Worm (Caenorhabditis elegans) whole organism, early embryonic: ENCODE results near the gene clec-182.

Experiments
- ama-1 ChIP-seq: fragments of 150-350 bp; optimal IDR thresholded peaks from 2 replicates; lab custom pipeline; 2014
- ceh-13 ChIP-seq: fragments of 200-800 bp; sonication (Bioruptor generic); optimal IDR thresholded peaks from 2 replicates; lab custom pipeline; 2018; ENCODE audit warnings: mild to moderate bottlenecking, missing genetic modification characterization, missing compliant biosample characterization
- tbx-11 ChIP-seq: fragments of 200-800 bp; sonication (Bioruptor generic); IDR thresholded peaks from 2 replicates; pipeline ENCODE4 v1.3.6; 2022; ENCODE audit warnings: missing genetic modification characterization, missing compliant biosample characterization

ce11 chrIV:8782172-8782571 is 16.0 kb downstream of the clec-182 start:
- TF ChIP-seq ceh-13 (GFP tag; lab: Kevin White, UChicago) (no peak), tbx-11 (GFP tag; lab: Robert Waterston, UW) (no peak), ama-1 (lab: Kevin White, UChicago) (no peak)
